Worm (Caenorhabditis elegans) whole organism, young adult: Measurements from ENCODE around the gene T02H6.10.

Experiments used
- Y67H2A.10 ChIP-seq: fragments of 200-800 bp; sonication (Bioruptor generic); conservative IDR thresholded peaks from 2 replicates; pipeline ENCODE4 v1.3.6; 2022; ENCODE audit warnings: missing genetic modification reagents, missing genetic modification characterization, missing compliant biosample characterization
- ama-1 ChIP-seq, 3 experiments: fragments of 150-350 bp in 1 of 3; sonication (generic microtip) in 2 of 3; optimal IDR thresholded peaks; 2 replicates each; lab custom pipeline; 2014 to 2018; ENCODE audit warnings: missing biosample characterization in 2 of 3, missing genetic modification characterization in 2 of 3, missing genetic modification reagents in 2 of 3
- attf-3 ChIP-seq: fragments of 200-800 bp; sonication (Bioruptor generic); conservative IDR thresholded peaks from 2 replicates; pipeline ENCODE4 v1.3.6; 2022; ENCODE audit warnings: missing genetic modification reagents, missing genetic modification characterization, missing compliant biosample characterization
- ekl-4 ChIP-seq: fragments of 200-800 bp; sonication (Bioruptor generic); IDR thresholded peaks from 2 replicates; pipeline ENCODE4 v1.3.6; 2022; ENCODE audit warnings: missing genetic modification reagents, missing genetic modification characterization, missing compliant biosample characterization
- lin-35 ChIP-seq, 3 experiments: fragments of 150-350 bp in 2 of 3; sonication (generic microtip) in 1 of 3; optimal IDR thresholded peaks; 2 replicates each; lab custom pipeline; 2014 to 2018; ENCODE audit warnings: missing biosample characterization in 3 of 3, missing genetic modification characterization in 3 of 3, missing genetic modification reagents in 3 of 3
- mcd-1 ChIP-seq: fragments of 200-800 bp; sonication (Bioruptor generic); IDR thresholded peaks from 2 replicates; pipeline ENCODE4 v1.3.6; 2022; ENCODE audit warnings: missing genetic modification reagents, missing genetic modification characterization, missing compliant biosample characterization
- rpc-1 ChIP-seq, 2 experiments: fragments of 150-350 bp in 1 of 2; sonication (generic microtip) in 1 of 2; optimal IDR thresholded peaks; 2 replicates each; lab custom pipeline; 2014 to 2018; ENCODE audit warnings: missing biosample characterization in 1 of 2, missing genetic modification characterization in 1 of 2, missing genetic modification reagents in 1 of 2, missing genotype in 1 of 2
- snpc-4 ChIP-seq, 5 experiments: fragments of 150-350 bp in 1 of 5; sonication (generic microtip) in 4 of 5; optimal IDR thresholded peaks; 2 replicates each; lab custom pipeline; 2014 to 2018; ENCODE audit warnings: missing genetic modification characterization in 5 of 5, missing biosample characterization in 3 of 5, antibody characterized with exemption in 2 of 5, mild to moderate bottlenecking in 2 of 5, missing compliant biosample characterization in 2 of 5, missing genotype in 2 of 5, moderate library complexity in 2 of 5, missing genetic modification reagents in 1 of 5
- sptf-2 ChIP-seq: fragments of 200-800 bp; sonication (Bioruptor generic); optimal IDR thresholded peaks from 2 replicates; lab custom pipeline; 2018; ENCODE audit warnings: mild to moderate bottlenecking, missing genetic modification characterization, missing compliant biosample characterization

DNA sequence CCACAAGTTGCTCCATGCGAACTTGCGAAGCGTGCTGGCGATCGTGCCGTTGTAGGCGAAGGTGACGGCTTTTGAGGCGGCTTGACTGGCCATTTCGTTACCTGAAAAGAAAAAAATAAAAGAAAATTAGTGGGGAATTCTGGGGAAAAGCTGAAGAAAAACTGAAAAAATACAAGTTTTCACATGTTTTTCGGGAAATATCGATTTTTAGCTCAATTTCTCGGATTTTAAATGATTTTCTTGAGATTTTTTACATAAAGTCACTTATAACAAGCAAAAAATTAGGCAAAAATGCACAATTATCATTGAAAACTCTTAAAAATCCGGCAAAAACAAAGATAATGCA lies 20.5 kb upstream of the T02H6.10 start, which contains the start of gene T02H6.11:
- TF ChIP-seq ekl-4 (no peak), snpc-4 (GFP tag; optimal IDR thresholded peaks at IDR 0.05; lab: Kevin White, UChicago) (no peak), snpc-4 (tag; optimal IDR thresholded peaks at IDR 0.05; lab: Kevin White, UChicago) (no peak), lin-35 (GFP tag; optimal IDR thresholded peaks at IDR 0.05; lab: Kevin White, UChicago) (no peak), ama-1 (optimal IDR thresholded peaks at IDR 0.05; lab: Kevin White, UChicago) (no peak), ama-1 (GFP tag; optimal IDR thresholded peaks at IDR 0.05; lab: Kevin White, UChicago) (no peak), sptf-2 (GFP tag; lab: Kevin White, UChicago) (no peak), Y67H2A.10 (GFP tag; lab: Robert Waterston, UW) (no peak), mcd-1 (GFP tag; lab: Robert Waterston, UW) (no peak), rpc-1 (optimal IDR thresholded peaks at IDR 0.05; lab: Kevin White, UChicago) (no peak), rpc-1 (tag; optimal IDR thresholded peaks at IDR 0.05; lab: Kevin White, UChicago) (no peak), attf-3 (no peak)
